Worm (Caenorhabditis elegans) whole organism, L1 larva: ENCODE data around the gene R09H3.2.

Experiments
- ceh-90 ChIP-seq: sonication (generic microtip); optimal IDR thresholded peaks from 2 replicates; lab custom pipeline; 2016; ENCODE audit warnings: missing genetic modification characterization, missing compliant biosample characterization
- fos-1 ChIP-seq: fragments of 150-350 bp; optimal IDR thresholded peaks from 2 replicates; lab custom pipeline; 2014; ENCODE audit warnings: missing biosample characterization, missing genetic modification characterization
- jun-1 ChIP-seq: fragments of 150-350 bp; optimal IDR thresholded peaks from 2 replicates; lab custom pipeline; 2014; ENCODE audit warnings: missing biosample characterization, missing genetic modification reagents, missing genetic modification characterization
- lin-13 ChIP-seq: fragments of 150-350 bp; optimal IDR thresholded peaks from 2 replicates; lab custom pipeline; 2014; ENCODE audit warnings: missing biosample characterization, missing genetic modification reagents, missing genetic modification characterization
- lir-3 ChIP-seq: sonication (generic microtip); optimal IDR thresholded peaks from 2 replicates; lab custom pipeline; 2016; ENCODE audit warnings: mild to moderate bottlenecking, missing genetic modification characterization, moderate library complexity, missing compliant biosample characterization; ENCODE audit not compliant: poor library complexity
- snpc-4 ChIP-seq: fragments of 150-350 bp; optimal IDR thresholded peaks from 2 replicates; lab custom pipeline; 2014; ENCODE audit warnings: missing biosample characterization, missing genetic modification characterization

DNA sequence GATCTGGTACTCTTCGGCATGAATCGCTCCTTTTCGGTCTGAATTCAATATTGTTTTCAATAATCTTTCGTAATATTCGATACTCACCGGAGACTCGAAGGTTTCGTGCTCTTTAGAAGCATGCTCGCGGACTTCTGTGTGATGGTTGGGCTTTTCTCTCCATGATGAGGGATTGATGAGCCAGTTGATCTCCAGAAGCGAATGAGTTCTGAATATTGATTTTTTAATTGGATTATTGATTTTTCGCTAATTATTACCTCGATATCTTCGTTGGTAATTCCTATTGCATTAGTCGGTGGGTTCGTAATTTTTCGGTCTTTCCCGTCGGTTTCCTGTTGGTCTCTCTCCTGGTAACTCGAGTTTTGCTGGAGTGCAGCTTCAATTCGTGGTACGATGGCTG, 2.2 kb upstream of the R09H3.2 start:
- TF ChIP-seq jun-1 (tag; lab: Kevin White, UChicago) (no peak), fos-1 (no peak), ceh-90 (no peak), snpc-4 (tag; lab: Kevin White, UChicago) (no peak), lin-13 (GFP tag; lab: Kevin White, UChicago) (no peak), lir-3 (no peak)
